Fruit fly (Drosophila melanogaster) whole organism, embryonic: ENCODE measurements around the gene CG3337.

Experiments
- Bdp1 ChIP-seq: fragments of 200-800 bp; sonication (Bioruptor generic); optimal IDR thresholded peaks from 3 replicates; lab custom pipeline; 2016; ENCODE audit warnings: missing biosample characterization, missing genetic modification characterization
- CG10431 ChIP-seq: fragments of 200-800 bp; sonication (Bioruptor generic); optimal IDR thresholded peaks from 3 replicates; lab custom pipeline; 2018; ENCODE audit warnings: missing biosample characterization, mild to moderate bottlenecking, missing genetic modification characterization
- CG11723 ChIP-seq: fragments of 200-800 bp; sonication (Bioruptor generic); optimal IDR thresholded peaks from 2 replicates; lab custom pipeline; 2017; ENCODE audit warnings: missing biosample characterization, mild to moderate bottlenecking, missing genetic modification characterization
- CG12155 ChIP-seq: fragments of 200-800 bp; sonication (Bioruptor generic); optimal IDR thresholded peaks from 3 replicates; lab custom pipeline; 2016; ENCODE audit warnings: missing biosample characterization, missing genetic modification characterization
- CG12236 ChIP-seq: fragments of 200-800 bp; sonication (Bioruptor generic); optimal IDR thresholded peaks from 2 replicates; lab custom pipeline; 2016; ENCODE audit warnings: missing biosample characterization, missing genetic modification characterization
- CG12744 ChIP-seq: fragments of 200-800 bp; sonication (Bioruptor generic); optimal IDR thresholded peaks from 2 replicates; lab custom pipeline; 2016; ENCODE audit warnings: missing biosample characterization, missing genetic modification characterization
- CG13287 ChIP-seq: fragments of 200-800 bp; sonication (Bioruptor generic); IDR thresholded peaks from 2 replicates; pipeline ENCODE4 v1.3.6; 2022; ENCODE audit warnings: missing biosample characterization, missing genetic modification characterization; ENCODE audit not compliant: partially characterized antibody
- CG15073 ChIP-seq: fragments of 200-800 bp; sonication (Bioruptor generic); optimal IDR thresholded peaks from 2 replicates; lab custom pipeline; 2016; ENCODE audit warnings: missing biosample characterization, missing genetic modification characterization
- CG16813 ChIP-seq: fragments of 200-800 bp; sonication (Bioruptor generic); IDR thresholded peaks from 3 replicates; pipeline ENCODE4 v1.3.6; 2022; ENCODE audit warnings: missing biosample characterization, missing genetic modification characterization; ENCODE audit not compliant: partially characterized antibody
- CG18262 ChIP-seq: fragments of 200-800 bp; optimal IDR thresholded peaks from 3 replicates; lab custom pipeline; 2019; ENCODE audit warnings: missing biosample characterization, mild to moderate bottlenecking, missing genetic modification characterization, moderate library complexity
- CG2120 ChIP-seq: fragments of 200-800 bp; sonication (Bioruptor generic); optimal IDR thresholded peaks from 3 replicates; lab custom pipeline; 2016; ENCODE audit warnings: missing biosample characterization, missing genetic modification characterization
- CG2202 ChIP-seq: fragments of 200-800 bp; sonication (Bioruptor generic); optimal IDR thresholded peaks from 2 replicates; lab custom pipeline; 2018; ENCODE audit warnings: missing biosample characterization, mild to moderate bottlenecking, missing genetic modification characterization
- CG30431 ChIP-seq: fragments of 200-800 bp; sonication (Bioruptor generic); optimal IDR thresholded peaks from 2 replicates; lab custom pipeline; 2017; ENCODE audit warnings: missing biosample characterization, missing genetic modification characterization
- CG34224 ChIP-seq: fragments of 200-800 bp; sonication (Bioruptor generic); IDR thresholded peaks from 3 replicates; pipeline ENCODE4 v1.3.6; 2022; ENCODE audit warnings: missing biosample characterization, missing genetic modification characterization; ENCODE audit not compliant: partially characterized antibody
- CG4282 ChIP-seq: fragments of 200-800 bp; sonication (Bioruptor generic); optimal IDR thresholded peaks from 2 replicates; lab custom pipeline; 2016; ENCODE audit warnings: missing biosample characterization, missing genetic modification characterization
- CG4820 ChIP-seq: fragments of 200-800 bp; sonication (Bioruptor generic); optimal IDR thresholded peaks from 3 replicates; lab custom pipeline; 2016; ENCODE audit warnings: missing biosample characterization, missing genetic modification characterization
- CG7963 ChIP-seq: fragments of 200-800 bp; sonication (Bioruptor generic); IDR thresholded peaks from 3 replicates; pipeline ENCODE4 v1.3.6; 2022; ENCODE audit warnings: missing biosample characterization, missing genetic modification characterization; ENCODE audit not compliant: partially characterized antibody
- CG9215 ChIP-seq: fragments of 200-800 bp; sonication (Bioruptor generic); IDR thresholded peaks from 2 replicates; pipeline ENCODE4 v1.3.6; 2022; ENCODE audit warnings: missing biosample characterization, missing genetic modification characterization
- CG9437 ChIP-seq: fragments of 200-800 bp; sonication (Bioruptor generic); optimal IDR thresholded peaks from 2 replicates; lab custom pipeline; 2018; ENCODE audit warnings: missing biosample characterization, mild to moderate bottlenecking, missing genetic modification characterization
- CG9797 ChIP-seq: fragments of 200-800 bp; sonication (Bioruptor generic); optimal IDR thresholded peaks from 3 replicates; lab custom pipeline; 2018; ENCODE audit warnings: missing biosample characterization, mild to moderate bottlenecking, missing genetic modification characterization
- Dbx ChIP-seq: fragments of 200-800 bp; sonication (Bioruptor generic); IDR thresholded peaks from 3 replicates; pipeline ENCODE4 v1.3.6; 2022; ENCODE audit warnings: missing biosample characterization, missing genetic modification characterization
- Dip3 ChIP-seq: fragments of 200-800 bp; sonication (Bioruptor generic); optimal IDR thresholded peaks from 3 replicates; lab custom pipeline; 2016; ENCODE audit warnings: missing biosample characterization, missing genetic modification characterization
- E2f2 ChIP-seq: fragments of 200-800 bp; sonication (Bioruptor generic); IDR thresholded peaks from 2 replicates; pipeline ENCODE4 v1.3.6; 2022; ENCODE audit warnings: missing biosample characterization, missing genetic modification characterization
- H15 ChIP-seq: fragments of 200-800 bp; sonication (Bioruptor generic); IDR thresholded peaks from 3 replicates; pipeline ENCODE4 v1.3.6; 2022; ENCODE audit warnings: missing biosample characterization, missing genetic modification characterization
- HLH4C ChIP-seq: fragments of 200-800 bp; sonication (Bioruptor generic); IDR thresholded peaks from 3 replicates; pipeline ENCODE4 v1.3.6; 2022; ENCODE audit warnings: missing biosample characterization, missing genetic modification characterization; ENCODE audit not compliant: partially characterized antibody
- Hsf ChIP-seq: fragments of 200-800 bp; sonication (Bioruptor generic); optimal IDR thresholded peaks from 3 replicates; lab custom pipeline; 2016; ENCODE audit warnings: missing biosample characterization, missing genetic modification characterization
- Mad ChIP-seq: fragments of 200-800 bp; sonication (Bioruptor generic); optimal IDR thresholded peaks from 2 replicates; lab custom pipeline; 2016; ENCODE audit warnings: missing biosample characterization, missing genetic modification characterization
- NC2β ChIP-seq: fragments of 200-800 bp; sonication (Bioruptor generic); optimal IDR thresholded peaks from 2 replicates; lab custom pipeline; 2016; ENCODE audit warnings: missing biosample characterization, missing genetic modification characterization
- Optix ChIP-seq: fragments of 200-800 bp; sonication (Bioruptor generic); IDR thresholded peaks from 3 replicates; pipeline ENCODE4 v1.3.6; 2022; ENCODE audit warnings: missing biosample characterization, missing genetic modification characterization
- PHDP ChIP-seq: fragments of 200-800 bp; sonication (Bioruptor generic); optimal IDR thresholded peaks from 3 replicates; lab custom pipeline; 2018; ENCODE audit warnings: missing biosample characterization, mild to moderate bottlenecking, missing genetic modification characterization, moderate library complexity
- Ravus ChIP-seq: fragments of 200-800 bp; sonication (Bioruptor generic); IDR thresholded peaks from 2 replicates; pipeline ENCODE4 v1.3.6; 2022; ENCODE audit warnings: missing biosample characterization, missing genetic modification characterization
- Side ChIP-seq: fragments of 200-800 bp; sonication (Bioruptor generic); optimal IDR thresholded peaks from 2 replicates; lab custom pipeline; 2016; ENCODE audit warnings: missing biosample characterization, missing genetic modification characterization
- Sin3A ChIP-seq: fragments of >200 bp; optimal IDR thresholded peaks from 2 replicates; lab custom pipeline; 2018
- Ssrp ChIP-seq: fragments of 200-800 bp; sonication (Bioruptor generic); optimal IDR thresholded peaks from 2 replicates; lab custom pipeline; 2018; ENCODE audit warnings: missing biosample characterization, mild to moderate bottlenecking, missing genetic modification characterization, moderate library complexity
- Stat92E ChIP-seq, 3 experiments: fragments of >200 bp in 2 of 3; fragments of 200-800 bp in 1 of 3; sonication (Bioruptor generic) in 1 of 3; optimal IDR thresholded peaks; 2 replicates each; lab custom pipeline; 2017 to 2019; ENCODE audit warnings: missing biosample characterization in 3 of 3, missing genetic modification characterization in 3 of 3, mild to moderate bottlenecking in 1 of 3, moderate library complexity in 1 of 3
- Usf ChIP-seq: fragments of 200-800 bp; sonication (Bioruptor generic); optimal IDR thresholded peaks from 2 replicates; lab custom pipeline; 2017; ENCODE audit warnings: missing genotype, missing biosample characterization, missing genetic modification characterization
- bigmax ChIP-seq: fragments of 200-800 bp; sonication (Bioruptor generic); optimal IDR thresholded peaks from 2 replicates; lab custom pipeline; 2018; ENCODE audit warnings: missing biosample characterization, mild to moderate bottlenecking, missing genetic modification characterization
- bowl ChIP-seq: fragments of 200-800 bp; sonication (Bioruptor generic); IDR thresholded peaks from 2 replicates; pipeline ENCODE4 v1.3.6; 2022; ENCODE audit warnings: missing biosample characterization, missing genetic modification characterization
- crp ChIP-seq, 2 experiments: fragments of 200-800 bp; sonication (Bioruptor generic); optimal IDR thresholded peaks; 2 replicates in 1 of 2; 3 replicates in 1 of 2; lab custom pipeline; 2017; ENCODE audit warnings: missing biosample characterization in 2 of 2, missing genetic modification characterization in 2 of 2, mild to moderate bottlenecking in 1 of 2, moderate library complexity in 1 of 2
- dimm ChIP-seq: fragments of 200-800 bp; sonication (Bioruptor generic); IDR thresholded peaks from 2 replicates; pipeline ENCODE4 v1.3.6; 2022; ENCODE audit warnings: missing biosample characterization, missing genetic modification characterization
- hbn ChIP-seq: fragments of 200-800 bp; sonication (Bioruptor generic); IDR thresholded peaks from 2 replicates; pipeline ENCODE4 v1.3.6; 2022; ENCODE audit warnings: missing biosample characterization, missing genetic modification characterization; ENCODE audit not compliant: partially characterized antibody
- kah ChIP-seq: fragments of 200-800 bp; sonication (Bioruptor generic); optimal IDR thresholded peaks from 2 replicates; lab custom pipeline; 2018; ENCODE audit warnings: missing biosample characterization, mild to moderate bottlenecking, missing genetic modification characterization
- lab ChIP-seq: fragments of 200-800 bp; sonication (Bioruptor generic); optimal IDR thresholded peaks from 3 replicates; lab custom pipeline; 2017; ENCODE audit warnings: missing biosample characterization, missing genetic modification characterization, mild to moderate bottlenecking, moderate library complexity, missing genetic modification reagents
- nom ChIP-seq: fragments of 200-800 bp; sonication (Bioruptor generic); optimal IDR thresholded peaks from 2 replicates; lab custom pipeline; 2017; ENCODE audit warnings: missing biosample characterization, missing genetic modification characterization, mild to moderate bottlenecking, moderate library complexity, missing genetic modification reagents
- org-1 ChIP-seq: fragments of 200-800 bp; sonication (Bioruptor generic); optimal IDR thresholded peaks from 2 replicates; lab custom pipeline; 2017; ENCODE audit warnings: missing biosample characterization, missing genetic modification characterization
- shn ChIP-seq: fragments of 200-800 bp; sonication (Bioruptor generic); optimal IDR thresholded peaks from 3 replicates; lab custom pipeline; 2016; ENCODE audit warnings: missing biosample characterization, missing genetic modification characterization
- sisA ChIP-seq: fragments of 200-800 bp; sonication (Bioruptor generic); IDR thresholded peaks from 2 replicates; pipeline ENCODE4 v1.3.6; 2022; ENCODE audit warnings: missing biosample characterization, missing genetic modification characterization
- trem ChIP-seq: fragments of 200-800 bp; optimal IDR thresholded peaks from 3 replicates; lab custom pipeline; 2019; ENCODE audit warnings: missing biosample characterization, mild to moderate bottlenecking, missing genetic modification characterization, moderate library complexity
- zen ChIP-seq: fragments of 200-800 bp; sonication (Bioruptor generic); optimal IDR thresholded peaks from 3 replicates; lab custom pipeline; 2018; ENCODE audit warnings: missing biosample characterization, mild to moderate bottlenecking, missing genetic modification characterization, moderate library complexity

Gene CG3337

dm6 chr3R:21204500-21205167 lies 18.8 kb downstream of the CG3337 start (continued):
- TF ChIP-seq lab (peak; percentile 84), zen (tag; lab: Kevin White, UChicago) (peak; percentile 62), CG7963 (GFP tag; lab: Robert Waterston, UW) (no peak), CG15073 (GFP tag; lab: Kevin White, UChicago) (no peak), CG12744 (GFP tag; lab: Kevin White, UChicago) (peak; percentile 48), dimm (GFP tag; lab: Robert Waterston, UW) (no peak), CG12236 (GFP tag; lab: Kevin White, UChicago) (peak; percentile 70), Side (GFP tag; lab: Kevin White, UChicago) (peak; percentile 60), Mad (GFP tag; lab: Kevin White, UChicago) (peak; percentile 58), Bdp1 (GFP tag; lab: Kevin White, UChicago) (peak; percentile 56), kah (GFP tag; lab: Kevin White, UChicago) (peak; percentile 39), CG9437 (GFP tag; lab: Kevin White, UChicago) (peak; percentile 83), Usf (GFP tag; lab: Kevin White, UChicago) (peak; percentile 11), Ssrp (tag; lab: Kevin White, UChicago) (peak; percentile 90), sisA (GFP tag; lab: Robert Waterston, UW) (peak; percentile 78), PHDP (tag; lab: Kevin White, UChicago) (peak; percentile 88), Ravus (GFP tag; lab: Robert Waterston, UW) (no peak), Stat92E (GFP tag; optimal IDR thresholded peaks at IDR 0.05; lab: Kevin White, UChicago) (peak in 1 of 3 experiments; percentile 33), CG11723 (GFP tag; lab: Kevin White, UChicago) (peak; percentile 55), bigmax (GFP tag; lab: Kevin White, UChicago) (no peak), CG2120 (peak; percentile 59), CG18262 (tag; lab: Kevin White, UChicago) (peak; percentile 94), E2f2 (no peak), CG9215 (GFP tag; lab: Robert Waterston, UW) (no peak), CG34224 (GFP tag; lab: Robert Waterston, UW) (no peak; the same call in 2 of the 3 replicates), HLH4C (GFP tag; lab: Robert Waterston, UW) (no peak), shn (GFP tag; lab: Kevin White, UChicago) (peak; percentile 85), Optix (GFP tag; lab: Robert Waterston, UW) (peak; percentile 44; the same call in 1 of the 3 replicates), Dbx (GFP tag; lab: Robert Waterston, UW) (no peak), crp (GFP tag; optimal IDR thresholded peaks at IDR 0.05; lab: Kevin White, UChicago) (peak in 1 of 2 experiments; percentile 49), CG2202 (tag; lab: Kevin White, UChicago) (peak; percentile 61), trem (peak; percentile 88), CG13287 (GFP tag; lab: Robert Waterston, UW) (peak; percentile 50; the same call in 1 of the 2 replicates), bowl (no peak), CG12155 (GFP tag; lab: Kevin White, UChicago) (peak; percentile 53), Sin3A (no peak), hbn (no peak), H15 (peak; percentile 77), nom (peak; percentile 9), Hsf (GFP tag; lab: Kevin White, UChicago) (peak; percentile 89), org-1 (GFP tag; lab: Kevin White, UChicago) (peak; percentile 88), CG30431 (peak; percentile 72), NC2β (GFP tag; lab: Kevin White, UChicago) (peak; percentile 82), CG10431 (GFP tag; lab: Kevin White, UChicago) (peak; percentile 65), Dip3 (peak; percentile 41), CG16813 (GFP tag; lab: Robert Waterston, UW) (no peak), CG4282 (GFP tag; lab: Kevin White, UChicago) (peak; percentile 45), CG9797 (no peak), CG4820 (GFP tag; lab: Kevin White, UChicago) (peak; percentile 91)
